Fruit fly (Drosophila melanogaster) whole organism, pupa: Measurements from ENCODE around the gene AP-2sigma.

Source experiments
- CG10348 ChIP-seq: fragments of 200-800 bp; sonication (Bioruptor generic); IDR thresholded peaks from 2 replicates; pipeline ENCODE4 v1.3.6; 2022; ENCODE audit warnings: missing biosample characterization, missing genetic modification characterization
- CG15710 ChIP-seq: fragments of 200-800 bp; sonication (Bioruptor generic); optimal IDR thresholded peaks from 2 replicates; lab custom pipeline; 2018; ENCODE audit warnings: missing biosample characterization, mild to moderate bottlenecking, missing genetic modification characterization, moderate library complexity
- CG32121 ChIP-seq: fragments of 200-800 bp; sonication (Bioruptor generic); IDR thresholded peaks from 2 replicates; pipeline ENCODE4 v1.3.6; 2022; ENCODE audit warnings: missing biosample characterization, missing genetic modification characterization
- CG34367 ChIP-seq: fragments of 200-800 bp; sonication (Bioruptor generic); optimal IDR thresholded peaks from 2 replicates; lab custom pipeline; 2018; ENCODE audit warnings: missing biosample characterization, mild to moderate bottlenecking, missing genetic modification characterization
- CG8301 ChIP-seq: fragments of 200-800 bp; sonication (Bioruptor generic); optimal IDR thresholded peaks from 2 replicates; lab custom pipeline; 2018; ENCODE audit warnings: missing biosample characterization, mild to moderate bottlenecking, missing genetic modification characterization
- Ets98B ChIP-seq: fragments of 200-800 bp; sonication (Bioruptor generic); IDR thresholded peaks from 2 replicates; pipeline ENCODE4 v1.3.6; 2022; ENCODE audit warnings: missing biosample characterization, missing genetic modification characterization
- Pif1A ChIP-seq: fragments of 200-800 bp; sonication (Bioruptor generic); optimal IDR thresholded peaks from 3 replicates; lab custom pipeline; 2016; ENCODE audit warnings: missing biosample characterization, missing genetic modification characterization
- Pif1B ChIP-seq: fragments of 200-800 bp; sonication (Bioruptor generic); optimal IDR thresholded peaks from 3 replicates; lab custom pipeline; 2016; ENCODE audit warnings: missing biosample characterization, missing genetic modification characterization
- fd96Ca ChIP-seq: fragments of 200-800 bp; sonication (Bioruptor generic); IDR thresholded peaks from 3 replicates; pipeline ENCODE4 v1.3.6; 2022; ENCODE audit warnings: missing biosample characterization, missing genetic modification characterization
- rn ChIP-seq: fragments of 200-800 bp; sonication (Bioruptor generic); IDR thresholded peaks from 2 replicates; pipeline ENCODE4 v1.3.6; 2022; ENCODE audit warnings: missing biosample characterization, missing genetic modification characterization

DNA sequence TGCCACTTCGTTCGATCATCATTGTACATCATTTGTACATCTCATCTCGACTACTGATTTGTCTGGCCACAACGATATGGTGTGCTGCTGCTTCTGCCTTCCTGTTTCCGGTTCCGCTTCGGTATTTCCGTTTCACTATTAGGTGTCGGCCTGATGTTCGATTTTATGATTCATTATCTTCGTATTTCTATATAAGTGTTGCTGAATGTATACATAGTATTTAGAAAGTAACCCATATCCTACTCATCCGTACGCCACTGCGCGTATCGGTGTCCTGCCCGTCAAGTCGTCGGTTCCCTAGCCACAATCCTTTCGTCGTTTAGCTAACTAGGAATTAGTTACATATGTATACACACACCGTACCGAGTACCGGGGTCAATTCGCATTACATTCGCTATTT, 49.2 kb upstream of the AP-2sigma start:
- TF ChIP-seq Ets98B (no peak), rn (GFP tag; lab: Robert Waterston, UW) (no peak), CG15710 (tag; lab: Kevin White, UChicago) (no peak), CG8301 (tag; lab: Kevin White, UChicago) (no peak), fd96Ca (GFP tag; lab: Robert Waterston, UW) (no peak), Pif1A (GFP tag; lab: Kevin White, UChicago) (no peak), CG10348 (GFP tag; lab: Robert Waterston, UW) (no peak), CG34367 (tag; lab: Kevin White, UChicago) (no peak), CG32121 (GFP tag; lab: Robert Waterston, UW) (no peak), Pif1B (GFP tag; lab: Kevin White, UChicago) (no peak)
